Worm (Caenorhabditis elegans): ENCODE data around the gene ZK938.12.
"Not testable (repeated sequence)": the region's sequence is repeated elsewhere in the genome, so short reads cannot be mapped to it uniquely, and the experiment has no call there.

The ZK938.12 gene

ce11 chrII:9861394-9861793 lies 30.3 kb downstream of the ZK938.12 start, which contains the start of gene chil-3:
Gene chil-3, minus strand, starts transcription at chrII:9861494.
- TF ChIP-seq ztf-1 (GFP tag; conservative IDR thresholded peaks at IDR 0.05) (no peak), lin-11 (tag; optimal IDR thresholded peaks at IDR 0.05) (no peak), mdl-1 (tag; optimal IDR thresholded peaks at IDR 0.05) (no peak), gmeb-1 (tag; optimal IDR thresholded peaks at IDR 0.05) (no peak), unc-39 (tag; optimal IDR thresholded peaks at IDR 0.05) (no peak), egl-27 (tag; optimal IDR thresholded peaks at IDR 0.05) (no peak), nhr-237 (tag; optimal IDR thresholded peaks at IDR 0.05) (no peak), mbf-1 (tag; optimal IDR thresholded peaks at IDR 0.05) (no peak), F13H6.1 (tag; optimal IDR thresholded peaks at IDR 0.05) (no peak)

ce11 chrII:9862147-9862546 lies 31.0 kb downstream of the ZK938.12 start, which contains the start of gene C08H9.18:
Gene C08H9.18, minus strand, starts transcription at chrII:9862247.
- TF ChIP-seq fos-1 (tag; optimal IDR thresholded peaks at IDR 0.05) (no peak), ztf-11 (tag; optimal IDR thresholded peaks at IDR 0.05) (no peak), skn-1 (tag; optimal IDR thresholded peaks at IDR 0.05) (no peak), nhr-21 (tag; optimal IDR thresholded peaks at IDR 0.05) (no peak), snpc-4 (tag; optimal IDR thresholded peaks at IDR 0.05) (no peak), gmeb-1 (tag; optimal IDR thresholded peaks at IDR 0.05) (no peak), mbf-1 (tag; optimal IDR thresholded peaks at IDR 0.05) (no peak)

ce11 chrII:9866378-9866777 lies 35.2 kb downstream of the ZK938.12 start, which contains the start of gene chil-1:
Gene chil-1, minus strand, starts transcription at chrII:9866478.
- TF ChIP-seq sma-3 (GFP tag; optimal IDR thresholded peaks at IDR 0.05); Y55F3AM.14 (GFP tag; optimal IDR thresholded peaks at IDR 0.05); ceh-16 (tag; optimal IDR thresholded peaks at IDR 0.05): not testable (repeated sequence)

- TF ChIP-seq nhr-129 (tag; optimal IDR thresholded peaks at IDR 0.05), result no peak
- TF ChIP-seq aly-2 (tag; optimal IDR thresholded peaks at IDR 0.05), result no peak
- no peak for TF ChIP-seq lin-39 (tag; optimal IDR thresholded peaks at IDR 0.05)
- no peak for TF ChIP-seq blmp-1 (tag; optimal IDR thresholded peaks at IDR 0.05; ENCODE audit: insufficient read depth)
- no peak for TF ChIP-seq sma-3 (GFP tag; optimal IDR thresholded peaks at IDR 0.05)
- TF ChIP-seq nhr-12 (tag; optimal IDR thresholded peaks at IDR 0.05), result no peak
- no peak for TF ChIP-seq mdl-1 (tag; optimal IDR thresholded peaks at IDR 0.05)
- no peak for TF ChIP-seq unc-62 (GFP tag; optimal IDR thresholded peaks at IDR 0.05)
- TF ChIP-seq nhr-21 (tag; optimal IDR thresholded peaks at IDR 0.05), result no peak
- TF ChIP-seq fos-1 (tag; optimal IDR thresholded peaks at IDR 0.05), result no peak
- TF ChIP-seq lin-11 (tag; optimal IDR thresholded peaks at IDR 0.05), result no peak
- TF ChIP-seq lin-13 (GFP tag; optimal IDR thresholded peaks at IDR 0.05), result no peak
- no peak for TF ChIP-seq nhr-25 (tag; optimal IDR thresholded peaks at IDR 0.05)
- no peak for TF ChIP-seq dmd-4 (tag; optimal IDR thresholded peaks at IDR 0.05)
Observed at ce11 chrII:9868207-9868606, 37.1 kb downstream of the ZK938.12 start.

- TF ChIP-seq Y55F3AM.14 (GFP tag; optimal IDR thresholded peaks at IDR 0.05) (no peak), nhr-237 (tag; optimal IDR thresholded peaks at IDR 0.05) (no peak), ZK546.5 (tag; optimal IDR thresholded peaks at IDR 0.05) (no peak), unc-39 (tag; optimal IDR thresholded peaks at IDR 0.05) (no peak), ztf-4 (tag; optimal IDR thresholded peaks at IDR 0.05) (no peak), ztf-11 (tag; optimal IDR thresholded peaks at IDR 0.05) (no peak), mdl-1 (tag; optimal IDR thresholded peaks at IDR 0.05) (no peak), nhr-11 (tag; optimal IDR thresholded peaks at IDR 0.05) (no peak), snpc-4 (tag; optimal IDR thresholded peaks at IDR 0.05) (no peak), nhr-10 (tag; optimal IDR thresholded peaks at IDR 0.05) (no peak)
Observed at ce11 chrII:9868698-9869097, 37.6 kb downstream of the ZK938.12 start, which contains the start of gene old-1. Gene old-1, minus strand, starts transcription at chrII:9868747.

- TF ChIP-seq crh-2 (tag; optimal IDR thresholded peaks at IDR 0.05), result no peak
- no peak for TF ChIP-seq Y55F3AM.14 (GFP tag; optimal IDR thresholded peaks at IDR 0.05)
- TF ChIP-seq egl-27 (tag; optimal IDR thresholded peaks at IDR 0.05), result no peak
- TF ChIP-seq ZK546.5 (tag; optimal IDR thresholded peaks at IDR 0.05), result no peak
- TF ChIP-seq alr-1 (tag; optimal IDR thresholded peaks at IDR 0.05), result no peak
- TF ChIP-seq R02D3.7 (tag; optimal IDR thresholded peaks at IDR 0.05), result no peak
- TF ChIP-seq lin-13 (GFP tag; optimal IDR thresholded peaks at IDR 0.05), result no peak
- TF ChIP-seq unc-55 (GFP tag; optimal IDR thresholded peaks at IDR 0.05), result no peak
- no peak for TF ChIP-seq sma-3 (GFP tag; optimal IDR thresholded peaks at IDR 0.05)
- no peak for TF ChIP-seq nhr-25 (tag; optimal IDR thresholded peaks at IDR 0.05)
- no peak for TF ChIP-seq nhr-11 (tag; optimal IDR thresholded peaks at IDR 0.05)
Observed at ce11 chrII:9871061-9871460, 39.9 kb downstream of the ZK938.12 start, which contains the start of gene chil-7. Gene chil-7, minus strand, starts transcription at chrII:9871172.

Measured in whole organism, L2 larva.